Worm (Caenorhabditis elegans): Measurements from ENCODE around the gene rpb-9.

rpb-9 gene

ce11 chrV:8000929-8001513 lies 11.1 kb downstream of the rpb-9 start, which contains the start of gene Y97E10AR.1 (continued):
- TF ChIP-seq ceh-82 (tag; optimal IDR thresholded peaks at IDR 0.05) (no peak), ztf-7 (tag; optimal IDR thresholded peaks at IDR 0.05) (no peak), nhr-76 (tag; optimal IDR thresholded peaks at IDR 0.05) (no peak), Y48G9A.11 (GFP tag; IDR thresholded peaks at IDR 0.05) (no peak), lin-39 (tag; optimal IDR thresholded peaks at IDR 0.05) (no peak), snpc-1.2 (GFP tag; IDR thresholded peaks at IDR 0.05) (no peak), nhr-77 (tag; optimal IDR thresholded peaks at IDR 0.05) (peak; percentile 76), dmd-8 (GFP tag; IDR thresholded peaks at IDR 0.05) (no peak), rbr-2 (tag; optimal IDR thresholded peaks at IDR 0.05) (no peak), ceh-44 (GFP tag; IDR thresholded peaks at IDR 0.05) (no peak), ZK337.2 (GFP tag; IDR thresholded peaks at IDR 0.05) (no peak), Y75B8A.6 (GFP tag; IDR thresholded peaks at IDR 0.05) (no peak), hmg-1.1 (GFP tag; IDR thresholded peaks at IDR 0.05) (peak; percentile 85), zag-1 (tag; optimal IDR thresholded peaks at IDR 0.05) (no peak), ztf-11 (tag; optimal IDR thresholded peaks at IDR 0.05) (no peak), dpl-1 (GFP tag; optimal IDR thresholded peaks at IDR 0.05) (peak; percentile 39), nhr-6 (tag; optimal IDR thresholded peaks at IDR 0.05) (no peak), snpc-4 (tag; optimal IDR thresholded peaks at IDR 0.05) (no peak)

- no peak for TF ChIP-seq unc-130 (GFP tag; optimal IDR thresholded peaks at IDR 0.05)
- TF ChIP-seq arid-1 (GFP tag; conservative IDR thresholded peaks at IDR 0.05): no peak
- TF ChIP-seq dpl-1 (GFP tag; optimal IDR thresholded peaks at IDR 0.05): no peak
- TF ChIP-seq egl-43 (GFP tag; IDR thresholded peaks at IDR 0.05): no peak
- no peak for TF ChIP-seq zfp-3 (GFP tag; conservative IDR thresholded peaks at IDR 0.05)
- TF ChIP-seq pqm-1 (tag; optimal IDR thresholded peaks at IDR 0.05): no peak
- no peak for TF ChIP-seq nhr-48 (tag; optimal IDR thresholded peaks at IDR 0.05)
- TF ChIP-seq F26F4.8 (GFP tag; conservative IDR thresholded peaks at IDR 0.05): no peak
- TF ChIP-seq nhr-42 (GFP tag; IDR thresholded peaks at IDR 0.05): no peak
- TF ChIP-seq sdz-12 (GFP tag; optimal IDR thresholded peaks at IDR 0.05): no peak
- no peak for TF ChIP-seq php-3 (GFP tag; IDR thresholded peaks at IDR 0.05)
Measured at ce11 chrV:7995878-7996277, 16.3 kb downstream of the rpb-9 start, which contains the start of gene Y97E10AR.2. Y97E10AR.2 (plus strand) TSS chrV:7996178.

ce11 chrV:7995165-7995564 lies 17.0 kb downstream of the rpb-9 start:
- TF ChIP-seq nhr-28 (tag; optimal IDR thresholded peaks at IDR 0.05): no peak

ce11 chrV:7994570-7994969 lies 17.6 kb downstream of the rpb-9 start, which contains the start of gene ceh-76:
ceh-76 (minus strand) TSS chrV:7994670.
- TF ChIP-seq nhr-237 (tag; optimal IDR thresholded peaks at IDR 0.05) (no peak), D1046.2 (GFP tag; IDR thresholded peaks at IDR 0.05) (no peak), mxl-3 (GFP tag; optimal IDR thresholded peaks at IDR 0.05) (no peak), tra-1 (GFP tag; IDR thresholded peaks at IDR 0.05) (no peak), zfp-3 (GFP tag; conservative IDR thresholded peaks at IDR 0.05) (no peak), attf-4 (tag; optimal IDR thresholded peaks at IDR 0.05) (no peak), ceh-20 (GFP tag; IDR thresholded peaks at IDR 0.05) (no peak), nhr-6 (tag; optimal IDR thresholded peaks at IDR 0.05) (no peak), Y75B8A.6 (GFP tag; IDR thresholded peaks at IDR 0.05) (no peak), zip-2 (tag; optimal IDR thresholded peaks at IDR 0.05) (no peak), php-3 (GFP tag; IDR thresholded peaks at IDR 0.05) (no peak), hif-1 (tag; optimal IDR thresholded peaks at IDR 0.05) (no peak), saeg-2 (GFP tag; IDR thresholded peaks at IDR 0.05) (no peak), lin-1 (GFP tag; IDR thresholded peaks at IDR 0.05) (no peak)

All from whole organism, L4 larva.